Worm (Caenorhabditis elegans) whole organism, L2 larva: ENCODE data around the gene T03E6.9.

Source experiments
- ZK546.5 ChIP-seq: sonication (generic microtip); optimal IDR thresholded peaks from 2 replicates; lab custom pipeline; 2017; ENCODE audit warnings: missing biosample characterization, missing genetic modification characterization
- dmd-4 ChIP-seq: sonication (generic microtip); optimal IDR thresholded peaks from 2 replicates; lab custom pipeline; 2017; ENCODE audit warnings: missing biosample characterization, missing genetic modification characterization
- nhr-11 ChIP-seq: fragments of 150-350 bp; optimal IDR thresholded peaks from 2 replicates; lab custom pipeline; 2014; ENCODE audit warnings: missing biosample characterization, missing genetic modification characterization
- nhr-25 ChIP-seq: fragments of 150-350 bp; sonication (generic microtip); optimal IDR thresholded peaks from 3 replicates; lab custom pipeline; 2014; ENCODE audit warnings: missing biosample characterization, missing genetic modification characterization

DNA sequence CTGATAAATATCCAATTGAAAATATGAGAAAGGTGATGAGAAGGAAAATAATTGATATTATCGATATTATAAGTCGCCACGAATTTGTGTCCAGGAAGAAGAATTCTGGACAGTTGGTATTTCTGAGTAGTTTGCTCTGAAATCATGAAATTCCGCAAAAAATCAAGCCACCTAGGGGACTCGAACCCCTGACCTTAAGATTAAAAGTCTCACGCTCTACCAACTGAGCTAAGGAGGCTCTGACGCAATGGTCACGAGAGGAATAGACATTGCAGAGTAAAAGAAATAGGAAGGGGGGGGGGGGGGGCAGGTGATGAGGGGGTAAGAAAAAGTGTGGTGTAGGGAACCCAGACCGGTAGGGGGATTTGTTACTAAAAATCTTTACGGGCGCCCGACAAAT lies 21.4 kb upstream of the T03E6.9 start:
- TF ChIP-seq ZK546.5 (tag; lab: Kevin White, UChicago): no peak
- no peak for TF ChIP-seq dmd-4 (tag; lab: Kevin White, UChicago)
- TF ChIP-seq nhr-11 (tag; lab: Kevin White, UChicago): no peak
- no peak for TF ChIP-seq nhr-25
